Worm (Caenorhabditis elegans) whole organism, mixed stage, embryonic: Measurements from ENCODE around the gene plg-1.

Source experiments
- elt-3 ChIP-seq: fragments of 150-350 bp; optimal IDR thresholded peaks from 2 replicates; lab custom pipeline; 2014; ENCODE audit warnings: missing biosample characterization, missing genetic modification characterization
- ham-2 ChIP-seq: fragments of 200-800 bp; sonication (Bioruptor generic); optimal IDR thresholded peaks from 2 replicates; lab custom pipeline; 2018; ENCODE audit warnings: mild to moderate bottlenecking, missing genetic modification characterization, missing compliant biosample characterization
- sptf-1 ChIP-seq: sonication (generic microtip); optimal IDR thresholded peaks from 2 replicates; lab custom pipeline; 2017; ENCODE audit warnings: mild to moderate bottlenecking, missing genetic modification characterization, moderate library complexity, missing compliant biosample characterization
- ztf-11 ChIP-seq: fragments of 150-350 bp; optimal IDR thresholded peaks from 2 replicates; lab custom pipeline; 2014; ENCODE audit warnings: missing biosample characterization, missing genetic modification characterization

DNA sequence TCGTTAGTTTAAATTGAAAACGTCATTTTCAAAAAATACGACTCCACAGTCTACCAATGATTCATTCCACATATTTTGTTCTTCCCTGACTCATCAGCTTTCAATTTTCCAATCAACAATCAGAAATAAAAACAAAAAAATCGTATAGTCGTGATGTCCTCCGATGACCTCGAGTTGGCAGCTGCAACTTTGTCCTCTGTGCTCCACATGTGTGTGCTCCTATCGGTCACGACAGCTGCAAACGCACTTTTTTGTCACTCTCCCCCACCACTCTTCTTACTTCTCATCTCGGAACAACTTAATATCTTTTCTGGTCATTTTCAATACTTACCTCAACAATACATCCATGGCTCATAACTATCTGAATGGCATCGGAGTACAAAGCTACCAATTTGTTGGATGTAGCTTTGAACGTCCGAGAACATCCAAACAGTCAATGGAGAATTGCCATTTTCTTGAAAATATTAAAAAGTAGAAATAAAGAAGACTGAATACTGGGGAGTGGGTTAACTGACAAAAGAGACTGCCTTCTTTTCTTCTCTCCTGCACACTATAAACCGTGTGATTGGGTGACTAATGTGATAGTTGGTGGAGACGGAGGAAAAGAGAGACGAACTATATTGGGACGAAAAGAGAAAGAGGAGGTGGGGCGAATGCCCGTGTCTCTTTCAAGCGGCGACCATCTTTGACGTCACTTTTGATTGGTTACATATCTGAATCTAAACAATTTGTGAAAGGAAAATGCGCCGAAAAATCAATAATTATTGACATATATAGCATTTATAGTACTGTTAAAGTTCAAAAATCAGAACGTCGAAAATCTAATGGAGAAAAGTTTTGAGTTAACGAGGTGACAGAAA, 15.2 kb downstream of the plg-1 start:
- TF ChIP-seq elt-3: no peak
- no peak for TF ChIP-seq ztf-11 (tag; lab: Kevin White, UChicago)
- TF ChIP-seq sptf-1 (tag; lab: Kevin White, UChicago): no peak
- TF ChIP-seq ham-2 (GFP tag; lab: Kevin White, UChicago): no peak
